Fruit fly (Drosophila melanogaster) Kc167 (cell line): ENCODE results near the gene CG6465.

Source experiments
- Myc ChIP-seq: fragments of >200 bp; optimal IDR thresholded peaks from 2 replicates; lab custom pipeline; 2017; ENCODE audit warnings: missing external identifiers
- Sin3A ChIP-seq: fragments of >200 bp; optimal IDR thresholded peaks from 2 replicates; lab custom pipeline; 2018; ENCODE audit warnings: missing external identifiers
- h ChIP-seq: fragments of >200 bp; optimal IDR thresholded peaks from 3 replicates; lab custom pipeline; 2018; ENCODE audit warnings: missing external identifiers
- insv ChIP-seq: fragments of >200 bp; optimal IDR thresholded peaks from 3 replicates; lab custom pipeline; 2018; ENCODE audit warnings: missing external identifiers
- psq ChIP-seq: fragments of >200 bp; optimal IDR thresholded peaks from 2 replicates; lab custom pipeline; 2017; ENCODE audit warnings: missing external identifiers
- ttk ChIP-seq: sonication (Bioruptor generic); optimal IDR thresholded peaks from 2 replicates; lab custom pipeline; 2017; ENCODE audit warnings: missing external identifiers

dm6 chr3R:10688835-10689234 is 11.8 kb upstream of the CG6465 start:
- TF ChIP-seq ttk (lab: Kevin White, UChicago) (no peak), psq (lab: Kevin White, UChicago) (no peak), Myc (lab: Kevin White, UChicago) (no peak), h (no peak), Sin3A (lab: Kevin White, UChicago) (no peak), insv (lab: Kevin White, UChicago) (no peak)
